Fruit fly (Drosophila melanogaster) whole organism, embryonic: ENCODE data around the gene CG3815.

Experiments used
- CG10565 ChIP-seq: fragments of 200-800 bp; sonication (Bioruptor generic); optimal IDR thresholded peaks from 3 replicates; lab custom pipeline; 2016; ENCODE audit warnings: missing biosample characterization, mild to moderate bottlenecking, missing genetic modification characterization
- CG11398 ChIP-seq: fragments of 200-800 bp; sonication (Bioruptor generic); optimal IDR thresholded peaks from 2 replicates; lab custom pipeline; 2016; ENCODE audit warnings: missing biosample characterization, missing genetic modification characterization
- CG13424 ChIP-seq: fragments of 200-800 bp; sonication (Bioruptor generic); optimal IDR thresholded peaks from 2 replicates; lab custom pipeline; 2019; ENCODE audit warnings: missing biosample characterization, mild to moderate bottlenecking, missing genetic modification characterization, moderate library complexity
- CG13624 ChIP-seq: fragments of 200-800 bp; sonication (Bioruptor generic); optimal IDR thresholded peaks from 2 replicates; lab custom pipeline; 2016; ENCODE audit warnings: missing biosample characterization, missing genetic modification characterization
- CG13775 ChIP-seq: fragments of 200-800 bp; sonication (Bioruptor generic); optimal IDR thresholded peaks from 3 replicates; lab custom pipeline; 2017; ENCODE audit warnings: missing biosample characterization, mild to moderate bottlenecking, missing genetic modification characterization
- CG15011 ChIP-seq: fragments of 200-800 bp; sonication (Bioruptor generic); optimal IDR thresholded peaks from 3 replicates; lab custom pipeline; 2018; ENCODE audit warnings: missing biosample characterization, mild to moderate bottlenecking, missing genetic modification characterization
- CG15601 ChIP-seq: fragments of 200-800 bp; sonication (Bioruptor generic); optimal IDR thresholded peaks from 3 replicates; lab custom pipeline; 2019; ENCODE audit warnings: missing biosample characterization, mild to moderate bottlenecking, missing genetic modification characterization, moderate library complexity
- CG15696 ChIP-seq: fragments of 200-800 bp; sonication (Bioruptor generic); optimal IDR thresholded peaks from 2 replicates; lab custom pipeline; 2019; ENCODE audit warnings: missing biosample characterization, mild to moderate bottlenecking, missing genetic modification characterization, moderate library complexity
- CG1647 ChIP-seq: fragments of 200-800 bp; sonication (Bioruptor generic); optimal IDR thresholded peaks from 3 replicates; lab custom pipeline; 2016; ENCODE audit warnings: missing biosample characterization, missing genetic modification characterization
- CG17802 ChIP-seq: fragments of 200-800 bp; sonication (Bioruptor generic); optimal IDR thresholded peaks from 2 replicates; lab custom pipeline; 2018; ENCODE audit warnings: missing biosample characterization, mild to moderate bottlenecking, missing genetic modification characterization, moderate library complexity
- CG18619 ChIP-seq: fragments of 200-800 bp; sonication (Bioruptor generic); optimal IDR thresholded peaks from 3 replicates; lab custom pipeline; 2017; ENCODE audit warnings: missing biosample characterization, mild to moderate bottlenecking, missing genetic modification characterization
- CG30403 ChIP-seq: fragments of 200-800 bp; sonication (Bioruptor generic); optimal IDR thresholded peaks from 3 replicates; lab custom pipeline; 2016; ENCODE audit warnings: missing biosample characterization, missing genetic modification characterization
- CG31224 ChIP-seq: fragments of 200-800 bp; sonication (Bioruptor generic); IDR thresholded peaks from 2 replicates; pipeline ENCODE4 v1.3.6; 2022; ENCODE audit warnings: missing biosample characterization, missing genetic modification characterization
- CG31365 ChIP-seq: fragments of 200-800 bp; sonication (Bioruptor generic); optimal IDR thresholded peaks from 2 replicates; lab custom pipeline; 2018; ENCODE audit warnings: missing biosample characterization, mild to moderate bottlenecking, missing genetic modification characterization
- CG32532 ChIP-seq: fragments of 200-800 bp; sonication (Bioruptor generic); IDR thresholded peaks from 2 replicates; pipeline ENCODE4 v1.3.6; 2022; ENCODE audit warnings: missing biosample characterization, missing genetic modification characterization
- CG3281 ChIP-seq: fragments of 200-800 bp; sonication (Bioruptor generic); optimal IDR thresholded peaks from 3 replicates; lab custom pipeline; 2017; ENCODE audit warnings: missing biosample characterization, mild to moderate bottlenecking, missing genetic modification characterization
- CG3847 ChIP-seq: fragments of 200-800 bp; sonication (Bioruptor generic); IDR thresholded peaks from 2 replicates; pipeline ENCODE4 v1.3.6; 2022; ENCODE audit warnings: missing biosample characterization, missing genetic modification characterization
- CG4617 ChIP-seq: fragments of 200-800 bp; sonication (Bioruptor generic); optimal IDR thresholded peaks from 3 replicates; lab custom pipeline; 2016; ENCODE audit warnings: missing biosample characterization, missing genetic modification characterization, borderline replicate concordance
- CG6654 ChIP-seq: fragments of 200-800 bp; sonication (Bioruptor generic); optimal IDR thresholded peaks from 2 replicates; lab custom pipeline; 2017; ENCODE audit warnings: missing biosample characterization, mild to moderate bottlenecking, missing genetic modification characterization
- CG7372 ChIP-seq: fragments of 200-800 bp; sonication (Bioruptor generic); IDR thresholded peaks from 2 replicates; pipeline ENCODE4 v1.3.6; 2022; ENCODE audit warnings: missing biosample characterization, missing genetic modification characterization
- CG8089 ChIP-seq: fragments of 200-800 bp; sonication (Bioruptor generic); optimal IDR thresholded peaks from 3 replicates; lab custom pipeline; 2016; ENCODE audit warnings: missing biosample characterization, missing genetic modification characterization
- D ChIP-seq, 2 experiments: fragments of 200-800 bp in 1 of 2; fragments of >200 bp in 1 of 2; sonication (Bioruptor generic) in 1 of 2; optimal IDR thresholded peaks; 2 replicates in 1 of 2; 3 replicates in 1 of 2; lab custom pipeline; 2017; ENCODE audit warnings: mild to moderate bottlenecking in 1 of 2, missing biosample characterization in 1 of 2, missing genetic modification characterization in 1 of 2, missing genetic modification reagents in 1 of 2
- Dip2 ChIP-seq: fragments of 200-800 bp; sonication (Bioruptor generic); IDR thresholded peaks from 2 replicates; pipeline ENCODE4 v1.3.6; 2022; ENCODE audit warnings: missing biosample characterization, missing genetic modification characterization
- Dref ChIP-seq: fragments of 200-800 bp; sonication (Bioruptor generic); IDR thresholded peaks from 2 replicates; pipeline ENCODE4 v1.3.6; 2022; ENCODE audit warnings: missing biosample characterization, missing genetic modification characterization
- Ets65A ChIP-seq: fragments of 200-800 bp; sonication (Bioruptor generic); peaks from one replicate; lab custom pipeline; 2016; ENCODE audit warnings: missing biosample characterization, missing genetic modification characterization
- Gug ChIP-seq: fragments of 200-800 bp; sonication (Bioruptor generic); IDR thresholded peaks from 4 replicates; pipeline ENCODE4 v1.3.6; 2022; ENCODE audit warnings: missing biosample characterization, missing genetic modification characterization
- Hr51 ChIP-seq, 2 experiments: fragments of 200-800 bp; sonication (Bioruptor generic); optimal IDR thresholded peaks; 2 replicates in 1 of 2; 3 replicates in 1 of 2; lab custom pipeline; 2016 to 2018; ENCODE audit warnings: missing biosample characterization in 2 of 2, missing genetic modification characterization in 2 of 2, mild to moderate bottlenecking in 1 of 2, moderate library complexity in 1 of 2
- Hsf ChIP-seq: fragments of 200-800 bp; sonication (Bioruptor generic); optimal IDR thresholded peaks from 3 replicates; lab custom pipeline; 2016; ENCODE audit warnings: missing biosample characterization, missing genetic modification characterization
- Mes4 ChIP-seq: fragments of 200-800 bp; sonication (Bioruptor generic); optimal IDR thresholded peaks from 2 replicates; lab custom pipeline; 2016; ENCODE audit warnings: missing biosample characterization, missing genetic modification characterization
- PHDP ChIP-seq: fragments of 200-800 bp; sonication (Bioruptor generic); optimal IDR thresholded peaks from 3 replicates; lab custom pipeline; 2018; ENCODE audit warnings: missing biosample characterization, mild to moderate bottlenecking, missing genetic modification characterization, moderate library complexity
- Ptx1 ChIP-seq: fragments of 200-800 bp; sonication (Bioruptor generic); IDR thresholded peaks from 2 replicates; pipeline ENCODE4 v1.3.6; 2022; ENCODE audit warnings: missing biosample characterization, missing genetic modification characterization
- Ravus ChIP-seq: fragments of 200-800 bp; sonication (Bioruptor generic); IDR thresholded peaks from 2 replicates; pipeline ENCODE4 v1.3.6; 2022; ENCODE audit warnings: missing biosample characterization, missing genetic modification characterization
- Vsx1 ChIP-seq: fragments of 200-800 bp; sonication (Bioruptor generic); optimal IDR thresholded peaks from 2 replicates; lab custom pipeline; 2017; ENCODE audit warnings: missing biosample characterization, mild to moderate bottlenecking, missing genetic modification characterization, missing genetic modification reagents
- ap ChIP-seq: fragments of 200-800 bp; sonication (Bioruptor generic); IDR thresholded peaks from 2 replicates; pipeline ENCODE4 v1.3.6; 2022; ENCODE audit warnings: missing biosample characterization, missing genetic modification characterization
- ara ChIP-seq: fragments of 200-800 bp; sonication (Bioruptor generic); IDR thresholded peaks from 2 replicates; pipeline ENCODE4 v1.3.6; 2022; ENCODE audit warnings: missing biosample characterization, missing genetic modification characterization
- ash1 ChIP-seq: fragments of 200-800 bp; sonication (Bioruptor generic); optimal IDR thresholded peaks from 2 replicates; lab custom pipeline; 2018; ENCODE audit warnings: missing biosample characterization, mild to moderate bottlenecking, missing genetic modification characterization
- cas ChIP-seq: fragments of 200-800 bp; sonication (Bioruptor generic); IDR thresholded peaks from 2 replicates; pipeline ENCODE4 v1.3.6; 2022; ENCODE audit warnings: missing biosample characterization, missing genetic modification characterization
- dan ChIP-seq: fragments of 200-800 bp; sonication (Bioruptor generic); IDR thresholded peaks from 2 replicates; pipeline ENCODE4 v1.3.6; 2022; ENCODE audit warnings: missing biosample characterization, missing genetic modification characterization
- dati ChIP-seq: fragments of 200-800 bp; sonication (Bioruptor generic); IDR thresholded peaks from 2 replicates; pipeline ENCODE4 v1.3.6; 2022; ENCODE audit warnings: missing biosample characterization, missing genetic modification characterization
- esg ChIP-seq: fragments of 200-800 bp; sonication (Bioruptor generic); conservative IDR thresholded peaks from 2 replicates; pipeline ENCODE4 v1.3.6; 2022; ENCODE audit warnings: missing biosample characterization, missing genetic modification characterization
- gem ChIP-seq: fragments of 200-800 bp; sonication (Bioruptor generic); optimal IDR thresholded peaks from 2 replicates; lab custom pipeline; 2019; ENCODE audit warnings: missing biosample characterization, mild to moderate bottlenecking, missing genetic modification characterization, moderate library complexity
- jing ChIP-seq: fragments of 200-800 bp; sonication (Bioruptor generic); optimal IDR thresholded peaks from 2 replicates; lab custom pipeline; 2018; ENCODE audit warnings: missing biosample characterization, mild to moderate bottlenecking, missing genetic modification characterization
- lab ChIP-seq: fragments of 200-800 bp; sonication (Bioruptor generic); optimal IDR thresholded peaks from 3 replicates; lab custom pipeline; 2017; ENCODE audit warnings: missing biosample characterization, missing genetic modification characterization, mild to moderate bottlenecking, moderate library complexity, missing genetic modification reagents
- lola ChIP-seq, 3 experiments: fragments of >200 bp in 2 of 3; fragments of 200-800 bp in 1 of 3; sonication (Bioruptor generic) in 1 of 3; optimal IDR thresholded peaks; 2 replicates each; lab custom pipeline; 2017 to 2019; ENCODE audit warnings: missing biosample characterization in 3 of 3, missing genetic modification characterization in 3 of 3, mild to moderate bottlenecking in 1 of 3, moderate library complexity in 1 of 3
- seq ChIP-seq: fragments of 200-800 bp; sonication (Bioruptor generic); IDR thresholded peaks from 2 replicates; pipeline ENCODE4 v1.3.6; 2022; ENCODE audit warnings: missing biosample characterization, missing genetic modification characterization
- sob ChIP-seq: fragments of 200-800 bp; sonication (Bioruptor generic); IDR thresholded peaks from 2 replicates; pipeline ENCODE4 v1.3.6; 2022; ENCODE audit warnings: missing biosample characterization, missing genetic modification characterization
- tio ChIP-seq: fragments of 200-800 bp; sonication (Bioruptor generic); optimal IDR thresholded peaks from 2 replicates; lab custom pipeline; 2017; ENCODE audit warnings: missing biosample characterization, missing genetic modification characterization, inconsistent platforms
- unc-4 ChIP-seq: fragments of 200-800 bp; sonication (Bioruptor generic); IDR thresholded peaks from 2 replicates; pipeline ENCODE4 v1.3.6; 2022; ENCODE audit warnings: missing biosample characterization, missing genetic modification characterization; ENCODE audit not compliant: partially characterized antibody
- zen ChIP-seq: fragments of 200-800 bp; sonication (Bioruptor generic); optimal IDR thresholded peaks from 3 replicates; lab custom pipeline; 2018; ENCODE audit warnings: missing biosample characterization, mild to moderate bottlenecking, missing genetic modification characterization, moderate library complexity

CG3815 gene

DNA sequence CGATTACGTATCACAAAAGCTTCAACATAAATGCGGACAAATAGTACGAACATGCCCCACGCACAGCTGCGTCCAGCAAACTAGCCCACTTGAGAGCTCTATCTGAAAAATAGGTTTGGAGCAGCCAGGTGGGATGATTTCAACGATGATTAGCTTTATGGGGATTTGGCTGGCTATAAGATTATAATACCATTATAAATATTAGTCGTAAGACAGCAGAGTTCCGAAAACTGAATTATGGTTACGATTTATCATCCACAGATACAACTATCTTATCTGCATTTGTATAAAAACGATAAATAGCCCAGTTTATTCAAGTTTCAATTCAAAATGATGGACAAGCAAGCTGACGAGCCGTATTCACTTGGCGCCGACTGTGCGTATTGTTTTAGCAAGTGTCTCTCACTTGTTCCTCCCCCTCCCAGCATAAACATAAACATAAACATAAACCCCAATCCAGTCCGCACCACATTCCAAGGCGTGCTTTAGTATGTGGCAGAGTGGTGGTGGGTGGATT is 31.5 kb upstream of the CG3815 start (continued):
- TF ChIP-seq Hr51 (GFP tag; optimal IDR thresholded peaks at IDR 0.05; lab: Kevin White, UChicago): peak; percentile 4 to 87
- peak; percentile 71 for TF ChIP-seq CG32532 (GFP tag; lab: Robert Waterston, UW)
- TF ChIP-seq gem (tag; lab: Kevin White, UChicago): peak; percentile 82
- no peak for TF ChIP-seq D (optimal IDR thresholded peaks at IDR 0.05; lab: Kevin White, UChicago)
- TF ChIP-seq D (GFP tag; optimal IDR thresholded peaks at IDR 0.05; lab: Kevin White, UChicago): peak; percentile 74
- TF ChIP-seq jing (GFP tag; lab: Kevin White, UChicago): peak; percentile 49
- peak; percentile 64 for TF ChIP-seq sob (GFP tag; lab: Robert Waterston, UW)
- peak; percentile 51 for TF ChIP-seq CG31365 (tag; lab: Kevin White, UChicago)
- no peak for TF ChIP-seq Mes4
- TF ChIP-seq CG4617 (GFP tag; lab: Kevin White, UChicago): no peak
- peak; percentile 70 for TF ChIP-seq CG13775 (GFP tag; lab: Kevin White, UChicago)
- TF ChIP-seq Ets65A (GFP tag; lab: Kevin White, UChicago): peak; percentile 95
- TF ChIP-seq CG15011 (GFP tag; lab: Kevin White, UChicago): peak; percentile 79
- peak; percentile 54 for TF ChIP-seq Hsf (GFP tag; lab: Kevin White, UChicago)
- 0 out of 2 replicates have a peak, but pooled peaks have one; percentile 25 for TF ChIP-seq ap (GFP tag; lab: Robert Waterston, UW)
- peak; percentile 91 for TF ChIP-seq CG3281 (GFP tag; lab: Kevin White, UChicago)
- TF ChIP-seq ara (GFP tag; lab: Robert Waterston, UW): peak; percentile 64; the same call in 1 of the 2 replicates
- peak in 1 of 3 experiments; percentile 25 for TF ChIP-seq lola (GFP tag; optimal IDR thresholded peaks at IDR 0.05; lab: Kevin White, UChicago)
- TF ChIP-seq CG10565 (GFP tag; lab: Kevin White, UChicago): peak; percentile 11
- peak; percentile 77 for TF ChIP-seq CG30403 (GFP tag; lab: Kevin White, UChicago)
- TF ChIP-seq esg (GFP tag; lab: Robert Waterston, UW): peak; percentile 71
- peak; percentile 34 for TF ChIP-seq zen (tag; lab: Kevin White, UChicago)
- no peak for TF ChIP-seq dan (GFP tag; lab: Robert Waterston, UW)
- no peak for TF ChIP-seq ash1 (GFP tag; lab: Kevin White, UChicago)
- TF ChIP-seq CG6654 (GFP tag; lab: Kevin White, UChicago): peak; percentile 59
- TF ChIP-seq Gug: peak; percentile 64; the same call in 3 of the 4 replicates
- peak; percentile 67 for TF ChIP-seq CG3847
- peak; percentile 23 for TF ChIP-seq CG15601 (tag; lab: Kevin White, UChicago)
- no peak for TF ChIP-seq CG8089 (GFP tag; lab: Kevin White, UChicago)
- peak; percentile 59 for TF ChIP-seq CG1647 (GFP tag; lab: Kevin White, UChicago)
- peak; percentile 81 for TF ChIP-seq PHDP (tag; lab: Kevin White, UChicago)
- no peak for TF ChIP-seq dati
- peak; percentile 49 for TF ChIP-seq CG13624 (GFP tag; lab: Kevin White, UChicago)
- peak; percentile 82 for TF ChIP-seq seq (GFP tag; lab: Robert Waterston, UW)
- peak; percentile 69 for TF ChIP-seq CG18619 (GFP tag; lab: Kevin White, UChicago)
- no peak for TF ChIP-seq cas
- TF ChIP-seq Dip2: no peak
- TF ChIP-seq CG11398: peak; percentile 26
- peak; percentile 78 for TF ChIP-seq CG13424 (tag; lab: Kevin White, UChicago)
- TF ChIP-seq lab (GFP tag; lab: Kevin White, UChicago): peak; percentile 90
- TF ChIP-seq CG7372 (GFP tag; lab: Robert Waterston, UW): peak; percentile 54; the same call in 1 of the 2 replicates
- peak; percentile 67 for TF ChIP-seq Ptx1
- no peak for TF ChIP-seq Ravus (GFP tag; lab: Robert Waterston, UW)
- TF ChIP-seq tio: no peak
- TF ChIP-seq CG17802: no peak
- peak; percentile 66 for TF ChIP-seq Vsx1 (GFP tag; lab: Kevin White, UChicago)
- peak; percentile 52 for TF ChIP-seq CG31224 (GFP tag; lab: Robert Waterston, UW)
- no peak for TF ChIP-seq unc-4 (GFP tag; lab: Robert Waterston, UW)
- peak; percentile 17 for TF ChIP-seq CG15696
- no peak for TF ChIP-seq Dref (GFP tag; lab: Robert Waterston, UW)
